Fruit fly (Drosophila melanogaster): Measurements from ENCODE around the gene Drsl6.

DNA sequence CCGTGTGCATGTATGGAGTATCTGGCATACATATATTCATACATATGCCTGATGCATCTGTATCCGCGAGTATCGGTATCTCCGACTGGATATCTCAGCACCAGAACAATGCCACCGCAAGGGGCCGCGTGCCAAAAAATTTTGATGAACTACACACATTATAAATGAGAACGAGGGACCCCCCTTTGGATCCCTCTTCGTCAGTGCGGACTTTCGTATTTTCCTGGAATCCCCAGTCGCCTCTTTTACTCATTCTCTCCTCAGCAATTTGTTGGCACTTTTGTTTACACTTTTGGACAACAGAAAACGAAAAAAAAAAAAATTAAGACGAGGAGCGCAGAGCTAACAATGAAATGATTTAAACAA is 49.2 kb upstream of the Drsl6 start:
- TF ChIP-seq psq (optimal IDR thresholded peaks at IDR 0.05) = no peak
- no peak for TF ChIP-seq h (optimal IDR thresholded peaks at IDR 0.05)
- TF ChIP-seq Sin3A (optimal IDR thresholded peaks at IDR 0.05) = no peak
- no peak for TF ChIP-seq insv (optimal IDR thresholded peaks at IDR 0.05)
- no peak for TF ChIP-seq Myc (optimal IDR thresholded peaks at IDR 0.05)

Measured in Kc167 (cell line).